Fruit fly (Drosophila melanogaster) S2 (cell line): ENCODE results near the gene CG14183.

Experiments used
- CG8478 ChIP-seq: fragments of >200 bp; optimal IDR thresholded peaks from 2 replicates; lab custom pipeline; 2018
- CTCF ChIP-seq, 2 experiments: fragments of >200 bp; optimal IDR thresholded peaks; 2 replicates each; lab custom pipeline; 2018

DNA sequence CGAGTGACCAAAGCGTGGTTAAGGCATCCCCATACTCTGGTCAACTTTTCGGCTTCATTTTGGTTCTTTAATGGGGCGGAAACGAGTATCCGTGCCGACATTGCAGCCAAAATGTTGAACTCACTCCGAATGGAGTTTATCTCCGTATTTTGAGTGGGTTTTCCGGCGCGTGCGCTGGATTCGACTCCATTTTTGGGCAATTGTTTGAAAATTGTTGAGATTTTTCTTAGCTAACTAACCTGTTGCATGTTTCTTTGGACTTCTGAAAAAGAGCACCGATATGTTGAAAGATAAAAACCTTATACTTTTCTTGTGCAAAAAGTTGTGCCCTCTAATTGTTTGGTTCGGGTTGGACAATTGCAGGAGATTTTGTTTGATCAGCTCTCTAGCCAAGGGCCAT, 9.0 kb upstream of the CG14183 start:
- TF ChIP-seq CTCF (optimal IDR thresholded peaks at IDR 0.05; lab: Kevin White, UChicago) (no peak), CG8478 (lab: Kevin White, UChicago) (no peak)
